Fruit fly (Drosophila melanogaster): ENCODE results near the gene CG33003.

CG33003 gene

DNA sequence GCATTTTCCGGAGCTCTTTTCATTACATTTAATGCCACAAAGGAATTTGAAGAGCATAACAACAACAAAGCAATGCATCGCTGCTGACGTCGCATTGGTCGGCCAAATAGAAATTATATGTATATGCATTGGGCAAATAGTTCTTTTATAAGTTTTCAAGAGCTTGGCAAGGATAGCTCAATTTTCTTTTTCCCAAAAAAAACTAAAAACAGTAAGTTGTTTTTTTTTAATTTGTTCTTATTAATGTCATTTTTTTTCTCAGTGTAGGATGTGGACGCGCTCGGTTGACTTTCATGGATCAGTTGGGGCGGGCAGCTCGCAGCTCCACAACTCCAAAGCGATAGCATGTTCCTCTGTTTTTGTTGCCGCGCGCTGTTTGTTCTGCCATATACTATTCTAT, 41.6 kb upstream of the CG33003 start (continued):
- TF ChIP-seq tna (GFP tag; IDR thresholded peaks at IDR 0.05; ENCODE audit: partially characterized antibody) (no peak), CG4404 (GFP tag; IDR thresholded peaks at IDR 0.05) (no peak), Spps (tag; optimal IDR thresholded peaks at IDR 0.05) (no peak), Kr (GFP tag; optimal IDR thresholded peaks at IDR 0.05) (no peak), Fer2 (tag; optimal IDR thresholded peaks at IDR 0.05) (no peak), CG1832 (GFP tag; optimal IDR thresholded peaks at IDR 0.05) (no peak), CG34422 (GFP tag; IDR thresholded peaks at IDR 0.05) (no peak), lola (GFP tag; optimal IDR thresholded peaks at IDR 0.05) (peak in 1 of 3 experiments; percentile 62), dmrt99B (tag; optimal IDR thresholded peaks at IDR 0.05) (no peak)

- TF ChIP-seq vvl (GFP tag; IDR thresholded peaks at IDR 0.05), result no peak
- TF ChIP-seq Ets65A (GFP tag), result peak; percentile 52
These were observed 39.9 kb upstream of the CG33003 start for dm6 chr2L:4360882-4361281.

DNA sequence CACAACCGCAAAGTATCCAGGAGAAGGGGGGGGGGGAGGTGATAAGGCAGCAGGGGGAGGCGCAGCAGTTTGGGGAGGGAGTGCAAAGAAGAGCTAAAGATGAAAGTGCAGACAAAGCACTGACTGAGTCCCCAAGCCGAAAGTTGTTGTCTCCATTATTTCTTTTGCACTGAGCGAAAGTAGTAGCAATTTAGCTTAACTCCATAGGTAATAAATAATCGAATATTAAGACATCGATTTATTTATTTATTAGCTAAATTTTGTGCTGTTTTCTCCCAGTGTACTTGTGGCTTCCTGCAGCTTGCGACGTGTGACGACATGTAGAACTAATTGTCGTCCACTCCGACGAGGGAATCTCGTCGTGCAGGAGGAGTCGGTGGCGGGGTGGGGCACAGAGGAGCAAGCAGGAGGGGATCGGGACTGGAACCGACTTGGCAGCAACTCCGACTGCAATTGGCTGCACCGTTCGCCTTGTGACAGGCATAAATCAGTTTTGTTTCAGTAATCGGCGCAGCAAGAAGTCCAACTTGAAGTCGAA, 39.2 kb upstream of the CG33003 start, which contains the start of gene Traf4:
Gene Traf4 (plus strand): TSS at position 488 of the 538 bp plus-strand sequence.
- no peak for TF ChIP-seq CG10366 (GFP tag; IDR thresholded peaks at IDR 0.05)
- TF ChIP-seq CG12155 (GFP tag; optimal IDR thresholded peaks at IDR 0.05), result no peak
- TF ChIP-seq wek (GFP tag; optimal IDR thresholded peaks at IDR 0.05), result no peak
- TF ChIP-seq Deaf1 (tag; optimal IDR thresholded peaks at IDR 0.05), result no peak
- no peak for TF ChIP-seq az2 (GFP tag; optimal IDR thresholded peaks at IDR 0.05)
- no peak for TF ChIP-seq CG3407 (GFP tag; optimal IDR thresholded peaks at IDR 0.05)
- no peak for TF ChIP-seq CG11398 (GFP tag; optimal IDR thresholded peaks at IDR 0.05)
- TF ChIP-seq Med (GFP tag), result peak; percentile 46
- no peak for TF ChIP-seq vfl (GFP tag; optimal IDR thresholded peaks at IDR 0.05)
- TF ChIP-seq insv (GFP tag; optimal IDR thresholded peaks at IDR 0.05), result no peak
- TF ChIP-seq crol (GFP tag; IDR thresholded peaks at IDR 0.05), result peak; percentile 2; the same call in 1 of the 2 replicates
- no peak for TF ChIP-seq repo (GFP tag; optimal IDR thresholded peaks at IDR 0.05)
- TF ChIP-seq CG2129 (GFP tag; IDR thresholded peaks at IDR 0.05; ENCODE audit: partially characterized antibody), result no peak
- no peak for TF ChIP-seq CG15601 (tag; optimal IDR thresholded peaks at IDR 0.05)
- no peak for TF ChIP-seq Camta (GFP tag; optimal IDR thresholded peaks at IDR 0.05)
- TF ChIP-seq Bdp1 (GFP tag; optimal IDR thresholded peaks at IDR 0.05), result no peak
- no peak for TF ChIP-seq Dfd (GFP tag; optimal IDR thresholded peaks at IDR 0.05)
- peak; percentile 32 for TF ChIP-seq Drgx (GFP tag; IDR thresholded peaks at IDR 0.05)
- TF ChIP-seq eve (GFP tag; optimal IDR thresholded peaks at IDR 0.05), result no peak
- TF ChIP-seq CG7271 (tag; optimal IDR thresholded peaks at IDR 0.05), result no peak
- TF ChIP-seq trem (tag; optimal IDR thresholded peaks at IDR 0.05), result no peak
- TF ChIP-seq CG15696 (tag; optimal IDR thresholded peaks at IDR 0.05), result no peak
- TF ChIP-seq sug (tag; optimal IDR thresholded peaks at IDR 0.05), result no peak
- no peak for TF ChIP-seq ato (GFP tag; IDR thresholded peaks at IDR 0.05; ENCODE audit: partially characterized antibody)
- peak; percentile 63 for TF ChIP-seq nom (GFP tag; optimal IDR thresholded peaks at IDR 0.05)
- no peak for TF ChIP-seq CG32767 (GFP tag; IDR thresholded peaks at IDR 0.05)
- no peak for TF ChIP-seq stc (GFP tag; IDR thresholded peaks at IDR 0.05)
- TF ChIP-seq cwo (GFP tag; optimal IDR thresholded peaks at IDR 0.05), result no peak
